Worm (Caenorhabditis elegans) whole organism, L1 larva: ENCODE data around the gene nhr-269.

Experiments used
- ces-1 ChIP-seq: fragments of 150-350 bp; optimal IDR thresholded peaks from 2 replicates; lab custom pipeline; 2014; ENCODE audit warnings: missing biosample characterization, missing genetic modification reagents, missing genetic modification characterization
- nhr-77 ChIP-seq: fragments of 150-350 bp; optimal IDR thresholded peaks from 2 replicates; lab custom pipeline; 2014; ENCODE audit warnings: missing biosample characterization, missing genetic modification characterization
- snpc-4 ChIP-seq: fragments of 150-350 bp; optimal IDR thresholded peaks from 2 replicates; lab custom pipeline; 2014; ENCODE audit warnings: missing biosample characterization, missing genetic modification characterization
- tlp-1 ChIP-seq: fragments of 150-350 bp; optimal IDR thresholded peaks from 2 replicates; lab custom pipeline; 2014; ENCODE audit warnings: missing biosample characterization, missing genetic modification characterization
- unc-62 ChIP-seq: fragments of 150-350 bp; optimal IDR thresholded peaks from 2 replicates; lab custom pipeline; 2014; ENCODE audit warnings: missing biosample characterization, missing genetic modification reagents, missing genetic modification characterization

DNA sequence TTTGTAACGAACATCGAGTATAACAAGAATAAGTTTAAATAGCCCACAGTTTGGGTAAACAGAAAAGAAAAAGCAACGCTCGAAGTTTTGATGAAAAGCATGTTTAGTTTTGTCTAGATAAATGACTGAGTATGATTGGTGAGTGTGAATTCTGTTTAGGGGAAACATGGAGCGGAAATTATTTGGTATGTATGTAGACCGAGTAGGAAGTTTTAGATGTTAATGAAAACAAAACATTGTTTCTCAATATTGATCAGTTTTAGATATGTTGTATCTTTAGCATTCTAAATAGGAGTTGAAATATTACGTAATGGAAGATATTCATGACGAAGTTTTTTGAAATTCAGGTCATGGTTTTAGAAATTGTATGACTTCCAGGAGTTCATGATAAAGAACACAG lies 43.0 kb upstream of the nhr-269 start, which contains the start of gene srbc-63:
- TF ChIP-seq unc-62 (GFP tag; lab: Kevin White, UChicago) (no peak), nhr-77 (tag; lab: Kevin White, UChicago) (no peak), ces-1 (GFP tag; lab: Kevin White, UChicago) (no peak), snpc-4 (tag; lab: Kevin White, UChicago) (no peak), tlp-1 (tag; lab: Kevin White, UChicago) (no peak)
